Worm (Caenorhabditis elegans) whole organism, midembryonic: ENCODE measurements around the gene F53H1.4.
"Not testable (repeated sequence)": the region's sequence is repeated elsewhere in the genome, so short reads cannot be mapped to it uniquely, and the experiment has no call there.

ENCODE experiments used
- T22C8.4 ChIP-seq: fragments of 200-800 bp; sonication (Bioruptor generic); IDR thresholded peaks from 2 replicates; pipeline ENCODE4 v1.3.6; 2022; ENCODE audit warnings: missing genetic modification characterization, missing compliant biosample characterization
- cog-1 ChIP-seq: sonication (generic microtip); optimal IDR thresholded peaks from 2 replicates; lab custom pipeline; 2016; ENCODE audit warnings: missing genetic modification characterization, missing compliant biosample characterization
- flt-1 ChIP-seq: fragments of 200-800 bp; sonication (Bioruptor generic); IDR thresholded peaks from 2 replicates; pipeline ENCODE4 v1.3.6; 2022; ENCODE audit warnings: missing genetic modification characterization, missing compliant biosample characterization
- klf-2 ChIP-seq: fragments of 200-800 bp; sonication (Bioruptor generic); conservative IDR thresholded peaks from 2 replicates; pipeline ENCODE4 v1.3.6; 2022; ENCODE audit warnings: missing genetic modification reagents, missing genetic modification characterization, missing compliant biosample characterization
- med-1 ChIP-seq: sonication (generic microtip); optimal IDR thresholded peaks from 2 replicates; lab custom pipeline; 2017; ENCODE audit warnings: missing genetic modification characterization, mild to moderate bottlenecking, missing compliant biosample characterization, antibody characterized with exemption, missing genetic modification reagents; ENCODE audit not compliant: insufficient read depth
- ref-1 ChIP-seq: fragments of 200-800 bp; sonication (Bioruptor generic); conservative IDR thresholded peaks from 2 replicates; pipeline ENCODE4 v1.3.6; 2022; ENCODE audit warnings: missing genetic modification reagents, missing genetic modification characterization, missing compliant biosample characterization
- tab-1 ChIP-seq: fragments of 200-800 bp; sonication (Bioruptor generic); IDR thresholded peaks from 2 replicates; pipeline ENCODE4 v1.3.6; 2022; ENCODE audit warnings: missing genetic modification characterization, missing compliant biosample characterization
- ztf-23 ChIP-seq: fragments of 200-800 bp; sonication (Bioruptor generic); IDR thresholded peaks from 2 replicates; pipeline ENCODE4 v1.3.6; 2022; ENCODE audit warnings: missing genetic modification reagents, missing genetic modification characterization, missing compliant biosample characterization
- ztf-29 ChIP-seq: fragments of 200-800 bp; sonication (Bioruptor generic); IDR thresholded peaks from 2 replicates; pipeline ENCODE4 v1.3.6; 2022; ENCODE audit warnings: missing genetic modification reagents, missing genetic modification characterization, missing compliant biosample characterization

The F53H1.4 gene

ce11 chrIV:1284877-1285276 lies 25.1 kb upstream of the F53H1.4 start:
- TF ChIP-seq ztf-29 (GFP tag; lab: Robert Waterston, UW) (no peak), flt-1 (GFP tag; lab: Robert Waterston, UW) (no peak), ref-1 (no peak), tab-1 (GFP tag; lab: Robert Waterston, UW) (no peak), med-1 (GFP tag; lab: Kevin White, UChicago) (no peak), klf-2 (GFP tag; lab: Robert Waterston, UW) (no peak), T22C8.4 (GFP tag; lab: Robert Waterston, UW) (no peak), ztf-23 (GFP tag; lab: Robert Waterston, UW) (no peak), cog-1 (tag; lab: Kevin White, UChicago) (no peak)

- no peak for TF ChIP-seq klf-2 (GFP tag; lab: Robert Waterston, UW)
- no peak for TF ChIP-seq ztf-23 (GFP tag; lab: Robert Waterston, UW)
- TF ChIP-seq flt-1 (GFP tag; lab: Robert Waterston, UW), result no peak
- TF ChIP-seq ref-1, result no peak
- TF ChIP-seq T22C8.4 (GFP tag; lab: Robert Waterston, UW), result no peak
- no peak for TF ChIP-seq cog-1 (tag; lab: Kevin White, UChicago)
- TF ChIP-seq ztf-29 (GFP tag; lab: Robert Waterston, UW), result no peak
- TF ChIP-seq med-1 (GFP tag; lab: Kevin White, UChicago), result no peak
- TF ChIP-seq tab-1 (GFP tag; lab: Robert Waterston, UW), result no peak
Measured at ce11 chrIV:1286549-1286948, 23.4 kb upstream of the F53H1.4 start.

- TF ChIP-seq ref-1, result no peak
- no peak for TF ChIP-seq klf-2 (GFP tag; lab: Robert Waterston, UW)
- TF ChIP-seq cog-1 (tag; lab: Kevin White, UChicago), result no peak
- TF ChIP-seq med-1 (GFP tag; lab: Kevin White, UChicago), result no peak
- TF ChIP-seq T22C8.4 (GFP tag; lab: Robert Waterston, UW), result no peak
- TF ChIP-seq flt-1 (GFP tag; lab: Robert Waterston, UW), result no peak
- TF ChIP-seq ztf-23 (GFP tag; lab: Robert Waterston, UW), result no peak
- no peak for TF ChIP-seq ztf-29 (GFP tag; lab: Robert Waterston, UW)
- no peak for TF ChIP-seq tab-1 (GFP tag; lab: Robert Waterston, UW)
Measured at ce11 chrIV:1289327-1289726, 20.6 kb upstream of the F53H1.4 start, which contains the start of gene plst-1. TSS of gene plst-1 (plus strand) at chrIV:1289627.

ce11 chrIV:1298984-1299383 lies 11.0 kb upstream of the F53H1.4 start:
- TF ChIP-seq tab-1 (GFP tag; lab: Robert Waterston, UW) (no peak), med-1 (GFP tag; lab: Kevin White, UChicago) (no peak), ztf-23 (GFP tag; lab: Robert Waterston, UW) (no peak), klf-2 (GFP tag; lab: Robert Waterston, UW) (no peak), T22C8.4 (GFP tag; lab: Robert Waterston, UW) (no peak), ref-1 (no peak), flt-1 (GFP tag; lab: Robert Waterston, UW) (no peak)

- TF ChIP-seq T22C8.4 (GFP tag; lab: Robert Waterston, UW) (no peak), med-1 (GFP tag; lab: Kevin White, UChicago) (no peak), klf-2 (GFP tag; lab: Robert Waterston, UW) (no peak), tab-1 (GFP tag; lab: Robert Waterston, UW) (no peak), ztf-29 (GFP tag; lab: Robert Waterston, UW) (no peak), cog-1 (tag; lab: Kevin White, UChicago) (no peak), ztf-23 (GFP tag; lab: Robert Waterston, UW) (no peak), flt-1 (GFP tag; lab: Robert Waterston, UW) (no peak), ref-1 (no peak)
Measured at ce11 chrIV:1310337-1310736, 371 bp downstream of the F53H1.4 start.

- TF ChIP-seq med-1 (GFP tag; lab: Kevin White, UChicago), result no peak
- no peak for TF ChIP-seq cog-1 (tag; lab: Kevin White, UChicago)
- no peak for TF ChIP-seq tab-1 (GFP tag; lab: Robert Waterston, UW)
- TF ChIP-seq ref-1, result no peak
- no peak for TF ChIP-seq ztf-29 (GFP tag; lab: Robert Waterston, UW)
- TF ChIP-seq flt-1 (GFP tag; lab: Robert Waterston, UW), result no peak
- TF ChIP-seq ztf-23 (GFP tag; lab: Robert Waterston, UW), result no peak
- no peak for TF ChIP-seq T22C8.4 (GFP tag; lab: Robert Waterston, UW)
- TF ChIP-seq klf-2 (GFP tag; lab: Robert Waterston, UW), result no peak
Measured at ce11 chrIV:1328682-1329212, 18.8 kb downstream of the F53H1.4 start, which contains the start of gene F53H1.3. TSS of gene F53H1.3 (plus strand) at chrIV:1329162.

ce11 chrIV:1340788-1341187 lies 30.8 kb downstream of the F53H1.4 start, which contains the start of gene F58F6.6:
TSS of gene F58F6.6 (plus strand) at chrIV:1341088.
- TF ChIP-seq cog-1 (tag; lab: Kevin White, UChicago); flt-1 (GFP tag; lab: Robert Waterston, UW); tab-1 (GFP tag; lab: Robert Waterston, UW): not testable (repeated sequence)

- TF ChIP-seq cog-1 (tag; lab: Kevin White, UChicago); T22C8.4 (GFP tag; lab: Robert Waterston, UW); klf-2 (GFP tag; lab: Robert Waterston, UW): not testable (repeated sequence)
Measured at ce11 chrIV:1343379-1343778, 33.4 kb downstream of the F53H1.4 start, which contains the start of gene F58F6.5. TSS of gene F58F6.5 (plus strand) at chrIV:1343679.

- TF ChIP-seq flt-1 (GFP tag; lab: Robert Waterston, UW) (no peak), ztf-23 (GFP tag; lab: Robert Waterston, UW) (no peak), ztf-29 (GFP tag; lab: Robert Waterston, UW) (no peak), klf-2 (GFP tag; lab: Robert Waterston, UW) (no peak), tab-1 (GFP tag; lab: Robert Waterston, UW) (no peak), cog-1 (tag; lab: Kevin White, UChicago) (no peak), ref-1 (no peak), med-1 (GFP tag; lab: Kevin White, UChicago) (no peak), T22C8.4 (GFP tag; lab: Robert Waterston, UW) (no peak)
Measured at ce11 chrIV:1346981-1347380, 37.0 kb downstream of the F53H1.4 start, which contains the start of gene rfc-2. TSS of gene rfc-2 (plus strand) at chrIV:1347314.
